Worm (Caenorhabditis elegans) whole organism, L1 larva: Measurements from ENCODE around the gene nduv-2.

Experiments
- C04F5.9 ChIP-seq: sonication (generic microtip); optimal IDR thresholded peaks from 2 replicates; lab custom pipeline; 2016; ENCODE audit warnings: missing genetic modification characterization, missing compliant biosample characterization
- C16A3.4 ChIP-seq: fragments of 150-350 bp; optimal IDR thresholded peaks from 2 replicates; lab custom pipeline; 2014; ENCODE audit warnings: missing biosample characterization, missing genetic modification characterization
- F16B12.6 ChIP-seq: fragments of 150-350 bp; optimal IDR thresholded peaks from 2 replicates; lab custom pipeline; 2014; ENCODE audit warnings: missing biosample characterization, missing genetic modification characterization
- Y116A8C.19 ChIP-seq: sonication (generic microtip); optimal IDR thresholded peaks from 2 replicates; lab custom pipeline; 2016; ENCODE audit warnings: missing compliant biosample characterization, missing genetic modification characterization, borderline replicate concordance
- aha-1 ChIP-seq: fragments of 150-350 bp; optimal IDR thresholded peaks from 2 replicates; lab custom pipeline; 2014; ENCODE audit warnings: missing biosample characterization, missing genetic modification characterization
- aly-2 ChIP-seq: fragments of 150-350 bp; optimal IDR thresholded peaks from 2 replicates; lab custom pipeline; 2014; ENCODE audit warnings: missing biosample characterization, missing genetic modification characterization
- ama-1 ChIP-seq: fragments of 150-350 bp; optimal IDR thresholded peaks from 2 replicates; lab custom pipeline; 2014
- ceh-90 ChIP-seq: sonication (generic microtip); optimal IDR thresholded peaks from 2 replicates; lab custom pipeline; 2016; ENCODE audit warnings: missing genetic modification characterization, missing compliant biosample characterization
- dsc-1 ChIP-seq: sonication (generic microtip); optimal IDR thresholded peaks from 2 replicates; lab custom pipeline; 2016; ENCODE audit warnings: mild to moderate bottlenecking, missing genetic modification characterization, missing compliant biosample characterization
- efl-1 ChIP-seq, 4 experiments: fragments of 150-350 bp; optimal IDR thresholded peaks in 3 of 4; peaks in 1 of 4; 1 replicate in 1 of 4; 2 replicates in 3 of 4; lab custom pipeline; 2014; ENCODE audit warnings: missing biosample characterization in 2 of 4, missing genetic modification characterization in 2 of 4, missing genetic modification reagents in 2 of 4
- egl-13 ChIP-seq: sonication (generic microtip); optimal IDR thresholded peaks from 2 replicates; lab custom pipeline; 2016; ENCODE audit warnings: missing genotype, missing genetic modification reagents, missing genetic modification characterization, missing compliant biosample characterization
- egl-27 ChIP-seq, 2 experiments: fragments of 150-350 bp in 1 of 2; sonication (generic microtip); optimal IDR thresholded peaks; 3 replicates each; lab custom pipeline; 2017 to 2018; ENCODE audit warnings: missing biosample characterization in 2 of 2, missing genetic modification characterization in 2 of 2, missing genetic modification reagents in 2 of 2
- elt-2 ChIP-seq: sonication (generic microtip); optimal IDR thresholded peaks from 2 replicates; lab custom pipeline; 2016; ENCODE audit warnings: missing genetic modification characterization, mild to moderate bottlenecking, inconsistent platforms, missing compliant biosample characterization, missing genetic modification reagents
- elt-3 ChIP-seq, 6 experiments: fragments of 150-350 bp in 1 of 6; sonication (generic microtip); optimal IDR thresholded peaks; 2 replicates each; lab custom pipeline; 2017 to 2018; ENCODE audit warnings: missing biosample characterization in 6 of 6, missing genetic modification characterization in 6 of 6, inconsistent platforms in 1 of 6
- ets-5 ChIP-seq: fragments of 200-800 bp; sonication (Bioruptor generic); IDR thresholded peaks from 2 replicates; pipeline ENCODE4 v1.3.6; 2022; ENCODE audit warnings: missing genetic modification characterization, missing compliant biosample characterization
- grh-1 ChIP-seq: fragments of 200-800 bp; sonication (Bioruptor generic); IDR thresholded peaks from 2 replicates; pipeline ENCODE4 v1.3.6; 2022; ENCODE audit warnings: missing genetic modification reagents, missing genetic modification characterization, missing compliant biosample characterization
- hlh-17 ChIP-seq: fragments of 200-800 bp; sonication (Bioruptor generic); optimal IDR thresholded peaks from 2 replicates; lab custom pipeline; 2018; ENCODE audit warnings: missing genetic modification characterization, mild to moderate bottlenecking, missing compliant biosample characterization, moderate library complexity, borderline replicate concordance
- irx-1 ChIP-seq: sonication (generic microtip); optimal IDR thresholded peaks from 2 replicates; lab custom pipeline; 2016; ENCODE audit warnings: missing genetic modification characterization, missing compliant biosample characterization
- isw-1 ChIP-seq: fragments of 200-800 bp; sonication (Bioruptor generic); IDR thresholded peaks from 2 replicates; pipeline ENCODE4 v1.3.6; 2022; ENCODE audit warnings: missing genetic modification characterization, missing compliant biosample characterization
- lin-14 ChIP-seq: fragments of 200-800 bp; sonication (Bioruptor generic); optimal IDR thresholded peaks from 2 replicates; lab custom pipeline; 2018; ENCODE audit warnings: mild to moderate bottlenecking, missing genetic modification characterization, moderate library complexity, missing compliant biosample characterization
- lin-15B ChIP-seq: fragments of 150-350 bp; sonication (generic microtip); optimal IDR thresholded peaks from 3 replicates; lab custom pipeline; 2014; ENCODE audit warnings: missing biosample characterization, missing genetic modification characterization
- lin-35 ChIP-seq, 2 experiments: fragments of 150-350 bp; optimal IDR thresholded peaks; 2 replicates each; lab custom pipeline; 2014; ENCODE audit warnings: missing biosample characterization in 2 of 2, missing genetic modification characterization in 2 of 2, missing genetic modification reagents in 2 of 2
- lin-39 ChIP-seq: fragments of 150-350 bp; optimal IDR thresholded peaks from 2 replicates; lab custom pipeline; 2014; ENCODE audit warnings: missing biosample characterization, missing genetic modification reagents, missing genetic modification characterization
- lsy-2 ChIP-seq, 2 experiments: fragments of 150-350 bp; optimal IDR thresholded peaks; 2 replicates each; lab custom pipeline; 2014; ENCODE audit warnings: missing biosample characterization in 2 of 2, missing genetic modification characterization in 2 of 2
- mab-9 ChIP-seq: fragments of 200-800 bp; sonication (Bioruptor generic); IDR thresholded peaks from 2 replicates; pipeline ENCODE4 v1.3.6; 2022; ENCODE audit warnings: missing genetic modification reagents, missing genetic modification characterization, missing compliant biosample characterization
- mef-2 ChIP-seq: fragments of 150-350 bp; optimal IDR thresholded peaks from 2 replicates; lab custom pipeline; 2014; ENCODE audit warnings: missing biosample characterization, missing genetic modification characterization
- mep-1 ChIP-seq: fragments of 150-350 bp; optimal IDR thresholded peaks from 2 replicates; lab custom pipeline; 2014; ENCODE audit warnings: missing biosample characterization, missing genetic modification characterization
- nhr-11 ChIP-seq: fragments of 150-350 bp; optimal IDR thresholded peaks from 2 replicates; lab custom pipeline; 2014; ENCODE audit warnings: missing biosample characterization, missing genetic modification characterization
- nhr-28 ChIP-seq: fragments of 150-350 bp; optimal IDR thresholded peaks from 2 replicates; lab custom pipeline; 2014; ENCODE audit warnings: missing biosample characterization, missing genetic modification characterization
- nhr-47 ChIP-seq: sonication (generic microtip); optimal IDR thresholded peaks from 2 replicates; lab custom pipeline; 2016; ENCODE audit warnings: mild to moderate bottlenecking, missing genetic modification characterization, moderate library complexity, missing compliant biosample characterization
- nhr-77 ChIP-seq: fragments of 150-350 bp; optimal IDR thresholded peaks from 2 replicates; lab custom pipeline; 2014; ENCODE audit warnings: missing biosample characterization, missing genetic modification characterization
- nhr-84 ChIP-seq: sonication (generic microtip); optimal IDR thresholded peaks from 2 replicates; lab custom pipeline; 2017; ENCODE audit warnings: missing biosample characterization, missing genetic modification characterization
- nhr-85 ChIP-seq: sonication (generic microtip); peaks from one replicate; lab custom pipeline; 2016; ENCODE audit warnings: missing genetic modification characterization, inconsistent platforms, missing compliant biosample characterization
- nhr-90 ChIP-seq: sonication (generic microtip); optimal IDR thresholded peaks from 2 replicates; lab custom pipeline; 2016; ENCODE audit warnings: mild to moderate bottlenecking, missing genetic modification characterization, missing compliant biosample characterization; ENCODE audit not compliant: poor library complexity
- pag-3 ChIP-seq: sonication (generic microtip); optimal IDR thresholded peaks from 2 replicates; lab custom pipeline; 2017; ENCODE audit warnings: missing genetic modification characterization, mild to moderate bottlenecking, missing compliant biosample characterization, antibody characterized with exemption, borderline replicate concordance; ENCODE audit not compliant: insufficient read depth
- pqm-1 ChIP-seq: sonication (generic microtip); optimal IDR thresholded peaks from 3 replicates; lab custom pipeline; 2017; ENCODE audit warnings: missing biosample characterization, missing genetic modification characterization
- rnt-1 ChIP-seq: sonication (generic microtip); optimal IDR thresholded peaks from 2 replicates; lab custom pipeline; 2016; ENCODE audit warnings: mild to moderate bottlenecking, missing genetic modification characterization, moderate library complexity, missing compliant biosample characterization
- skn-1 ChIP-seq: fragments of 150-350 bp; optimal IDR thresholded peaks from 2 replicates; lab custom pipeline; 2014; ENCODE audit warnings: missing biosample characterization, missing genetic modification characterization
- snu-23 ChIP-seq: sonication (generic microtip); optimal IDR thresholded peaks from 2 replicates; lab custom pipeline; 2016; ENCODE audit warnings: missing genetic modification characterization, missing compliant biosample characterization
- sox-4 ChIP-seq: sonication (generic microtip); optimal IDR thresholded peaks from 2 replicates; lab custom pipeline; 2016; ENCODE audit warnings: missing genetic modification characterization, missing compliant biosample characterization
- sptf-1 ChIP-seq: fragments of 150-350 bp; optimal IDR thresholded peaks from 2 replicates; lab custom pipeline; 2014; ENCODE audit warnings: missing biosample characterization, missing genetic modification characterization
- sup-37 ChIP-seq: fragments of 200-800 bp; sonication (Bioruptor generic); optimal IDR thresholded peaks from 2 replicates; lab custom pipeline; 2018; ENCODE audit warnings: mild to moderate bottlenecking, missing genetic modification characterization, missing compliant biosample characterization
- swsn-7 ChIP-seq: sonication (generic microtip); optimal IDR thresholded peaks from 2 replicates; lab custom pipeline; 2016; ENCODE audit warnings: missing genetic modification characterization, missing compliant biosample characterization
- tbx-2 ChIP-seq: sonication (generic microtip); optimal IDR thresholded peaks from 2 replicates; lab custom pipeline; 2016; ENCODE audit warnings: missing genetic modification characterization, missing compliant biosample characterization
- tlp-1 ChIP-seq: fragments of 150-350 bp; optimal IDR thresholded peaks from 2 replicates; lab custom pipeline; 2014; ENCODE audit warnings: missing biosample characterization, missing genetic modification characterization
- unc-130 ChIP-seq: fragments of 150-350 bp; optimal IDR thresholded peaks from 2 replicates; lab custom pipeline; 2017; ENCODE audit warnings: missing biosample characterization, missing genetic modification characterization, inconsistent platforms
- unc-86 ChIP-seq: sonication (generic microtip); optimal IDR thresholded peaks from 2 replicates; lab custom pipeline; 2016; ENCODE audit warnings: missing genetic modification characterization, missing compliant biosample characterization
- xbp-1 ChIP-seq: sonication (generic microtip); optimal IDR thresholded peaks from 2 replicates; lab custom pipeline; 2016; ENCODE audit warnings: missing genetic modification characterization, missing compliant biosample characterization
- zip-4 ChIP-seq: fragments of 200-800 bp; sonication (Bioruptor generic); optimal IDR thresholded peaks from 2 replicates; lab custom pipeline; 2018; ENCODE audit warnings: mild to moderate bottlenecking, missing genetic modification characterization, moderate library complexity, missing compliant biosample characterization
- ztf-11 ChIP-seq, 2 experiments: sonication (generic microtip); optimal IDR thresholded peaks; 2 replicates each; lab custom pipeline; 2016 to 2017; ENCODE audit warnings: missing genetic modification characterization in 2 of 2, missing biosample characterization in 1 of 2, missing compliant biosample characterization in 1 of 2

nduv-2 gene

ce11 chrV:13625517-13626097, at the start of gene nduv-2, which contains the start of gene F53F4.12 (continued):
- no peak for TF ChIP-seq pqm-1 (tag; lab: Kevin White, UChicago)
- TF ChIP-seq sup-37 (GFP tag; lab: Kevin White, UChicago) = no peak
- TF ChIP-seq dsc-1 = no peak
- TF ChIP-seq grh-1 (GFP tag; lab: Robert Waterston, UW) = no peak
- no peak for TF ChIP-seq nhr-85
- TF ChIP-seq sptf-1 = no peak
- peak; percentile 19 for TF ChIP-seq tbx-2 (tag; lab: Kevin White, UChicago)
- peak; percentile 1 for TF ChIP-seq nhr-47 (tag; lab: Kevin White, UChicago)
- TF ChIP-seq C04F5.9 = no peak
- TF ChIP-seq F16B12.6 = no peak
- TF ChIP-seq lsy-2 (tag; optimal IDR thresholded peaks at IDR 0.05; lab: Kevin White, UChicago) = peak in 1 of 2 experiments; percentile 66
- TF ChIP-seq ztf-11 (tag; optimal IDR thresholded peaks at IDR 0.05; lab: Kevin White, UChicago) = no peak
- peak; percentile 10 for TF ChIP-seq skn-1 (tag; lab: Kevin White, UChicago)
- TF ChIP-seq isw-1 = no peak
- no peak for TF ChIP-seq ets-5 (GFP tag; lab: Robert Waterston, UW)
- no peak for TF ChIP-seq ama-1 (lab: Kevin White, UChicago)
- TF ChIP-seq unc-130 (tag; lab: Kevin White, UChicago) = no peak
- no peak for TF ChIP-seq aly-2
- TF ChIP-seq zip-4 = no peak
- no peak for TF ChIP-seq xbp-1 (tag; lab: Kevin White, UChicago)
- TF ChIP-seq swsn-7 = no peak
- no peak for TF ChIP-seq ceh-90
- TF ChIP-seq nhr-28 (tag; lab: Kevin White, UChicago) = no peak
- TF ChIP-seq tlp-1 = no peak
- no peak for TF ChIP-seq mef-2
- TF ChIP-seq egl-27 (tag; optimal IDR thresholded peaks at IDR 0.05; lab: Kevin White, UChicago) = no peak
- TF ChIP-seq irx-1 (tag; lab: Kevin White, UChicago) = no peak
- peak; percentile 20 for TF ChIP-seq C16A3.4
- no peak for TF ChIP-seq nhr-11 (tag; lab: Kevin White, UChicago)
- TF ChIP-seq rnt-1 (tag; lab: Kevin White, UChicago) = peak; percentile 67
- TF ChIP-seq nhr-84 (tag; lab: Kevin White, UChicago) = no peak
- TF ChIP-seq mep-1 = no peak
- TF ChIP-seq elt-3 (tag; optimal IDR thresholded peaks at IDR 0.05; lab: Kevin White, UChicago) = no peak

ce11 chrV:13671911-13672639, 46.7 kb upstream of the nduv-2 start, which contains the start of the genes mip-2 and F58G11.4:
Gene mip-2 (minus strand): TSS chrV:13671958.
Gene F58G11.4 (plus strand): TSS chrV:13672589.
- no peak for TF ChIP-seq efl-1 (optimal IDR thresholded peaks at IDR 0.05; lab: Kevin White, UChicago)
- peak in 1 of 2 experiments; percentile 84 for TF ChIP-seq efl-1 (GFP tag; optimal IDR thresholded peaks at IDR 0.05 in 1 of 2; lab: Kevin White, UChicago)
- TF ChIP-seq C04F5.9 = no peak
- no peak for TF ChIP-seq mab-9 (GFP tag; lab: Robert Waterston, UW)
- no peak for TF ChIP-seq unc-86 (tag; lab: Kevin White, UChicago)
- no peak for TF ChIP-seq nhr-77 (tag; lab: Kevin White, UChicago)
- TF ChIP-seq sox-4 (tag; lab: Kevin White, UChicago) = no peak
- no peak for TF ChIP-seq nhr-47 (tag; lab: Kevin White, UChicago)

- TF ChIP-seq lin-15B (tag; lab: Kevin White, UChicago) = no peak
- no peak for TF ChIP-seq lin-14 (GFP tag; lab: Kevin White, UChicago)
- no peak for TF ChIP-seq nhr-90 (tag; lab: Kevin White, UChicago)
- TF ChIP-seq ama-1 (lab: Kevin White, UChicago) = no peak
- no peak for TF ChIP-seq unc-130 (tag; lab: Kevin White, UChicago)
- no peak for TF ChIP-seq sptf-1
- no peak for TF ChIP-seq elt-2 (tag; lab: Kevin White, UChicago)
- no peak for TF ChIP-seq lin-39 (tag; lab: Kevin White, UChicago)
- TF ChIP-seq egl-13 (tag; lab: Kevin White, UChicago) = no peak
- no peak for TF ChIP-seq dsc-1
- TF ChIP-seq pag-3 (tag; lab: Kevin White, UChicago) = no peak
- TF ChIP-seq hlh-17 (GFP tag; lab: Kevin White, UChicago) = no peak
- TF ChIP-seq Y116A8C.19 (tag; lab: Kevin White, UChicago) = no peak
- TF ChIP-seq nhr-28 (tag; lab: Kevin White, UChicago) = no peak
- no peak for TF ChIP-seq snu-23 (GFP tag; lab: Kevin White, UChicago)
- TF ChIP-seq lin-35 (GFP tag; optimal IDR thresholded peaks at IDR 0.05; lab: Kevin White, UChicago) = no peak
- no peak for TF ChIP-seq aha-1
Measured at ce11 chrV:13669170-13669569, 43.8 kb upstream of the nduv-2 start.
